Fruit fly (Drosophila melanogaster) whole organism, prepupa: ENCODE results near the gene m.

Experiments
- Blimp-1 ChIP-seq: fragments of 200-800 bp; sonication (Bioruptor generic); optimal IDR thresholded peaks from 3 replicates; lab custom pipeline; 2017; ENCODE audit warnings: missing biosample characterization, missing genetic modification characterization, mild to moderate bottlenecking, moderate library complexity, missing genetic modification reagents
- CG10631 ChIP-seq: fragments of 200-800 bp; sonication (Bioruptor generic); optimal IDR thresholded peaks from 2 replicates; lab custom pipeline; 2016; ENCODE audit warnings: missing biosample characterization, missing genetic modification characterization
- CG1621 ChIP-seq: fragments of 200-800 bp; sonication (Bioruptor generic); optimal IDR thresholded peaks from 3 replicates; lab custom pipeline; 2018; ENCODE audit warnings: missing biosample characterization, mild to moderate bottlenecking, missing genetic modification characterization
- CG16779 ChIP-seq: fragments of 200-800 bp; sonication (Bioruptor generic); optimal IDR thresholded peaks from 3 replicates; lab custom pipeline; 2017; ENCODE audit warnings: missing biosample characterization, mild to moderate bottlenecking, missing genetic modification characterization
- CG3032 ChIP-seq: fragments of 200-800 bp; optimal IDR thresholded peaks from 2 replicates; lab custom pipeline; 2019; ENCODE audit warnings: missing biosample characterization, mild to moderate bottlenecking, missing genetic modification characterization, moderate library complexity
- CG34406 ChIP-seq: fragments of 200-800 bp; sonication (Bioruptor generic); optimal IDR thresholded peaks from 3 replicates; lab custom pipeline; 2016; ENCODE audit warnings: missing biosample characterization, missing genetic modification characterization
- CG4318 ChIP-seq: fragments of 200-800 bp; sonication (Bioruptor generic); optimal IDR thresholded peaks from 3 replicates; lab custom pipeline; 2017; ENCODE audit warnings: missing biosample characterization, mild to moderate bottlenecking, missing genetic modification characterization
- CG6163 ChIP-seq: fragments of 200-800 bp; sonication (Bioruptor generic); IDR thresholded peaks from 3 replicates; pipeline ENCODE4 v1.3.6; 2022; ENCODE audit warnings: missing biosample characterization, missing genetic modification characterization
- CG6276 ChIP-seq: fragments of 200-800 bp; sonication (Bioruptor generic); optimal IDR thresholded peaks from 2 replicates; lab custom pipeline; 2017; ENCODE audit warnings: missing biosample characterization, mild to moderate bottlenecking, missing genetic modification characterization
- CG6792 ChIP-seq: fragments of 200-800 bp; sonication (Bioruptor generic); optimal IDR thresholded peaks from 3 replicates; lab custom pipeline; 2016; ENCODE audit warnings: missing biosample characterization, missing genetic modification characterization
- CG6808 ChIP-seq: fragments of 200-800 bp; sonication (Bioruptor generic); optimal IDR thresholded peaks from 3 replicates; lab custom pipeline; 2017; ENCODE audit warnings: missing biosample characterization, missing genetic modification characterization, mild to moderate bottlenecking, moderate library complexity, missing genetic modification reagents
- CG6854 ChIP-seq: fragments of 200-800 bp; sonication (Bioruptor generic); optimal IDR thresholded peaks from 2 replicates; lab custom pipeline; 2017; ENCODE audit warnings: missing biosample characterization, mild to moderate bottlenecking, missing genetic modification characterization
- CG7368 ChIP-seq: fragments of 200-800 bp; sonication (Bioruptor generic); optimal IDR thresholded peaks from 3 replicates; lab custom pipeline; 2016; ENCODE audit warnings: missing biosample characterization, missing genetic modification characterization
- CG8119 ChIP-seq: fragments of 200-800 bp; sonication (Bioruptor generic); IDR thresholded peaks from 3 replicates; pipeline ENCODE4 v1.3.6; 2022; ENCODE audit warnings: missing biosample characterization, missing genetic modification characterization
- CG8319 ChIP-seq: fragments of 200-800 bp; sonication (Bioruptor generic); optimal IDR thresholded peaks from 3 replicates; lab custom pipeline; 2016; ENCODE audit warnings: missing biosample characterization, missing genetic modification characterization
- CG9139 ChIP-seq: fragments of 200-800 bp; sonication (Bioruptor generic); optimal IDR thresholded peaks from 3 replicates; lab custom pipeline; 2017; ENCODE audit warnings: missing biosample characterization, mild to moderate bottlenecking, missing genetic modification characterization
- Eip75B ChIP-seq: fragments of 200-800 bp; sonication (Bioruptor generic); optimal IDR thresholded peaks from 3 replicates; lab custom pipeline; 2016; ENCODE audit warnings: missing biosample characterization, missing genetic modification characterization
- Eip78C ChIP-seq: fragments of 200-800 bp; sonication (Bioruptor generic); peaks from one replicate; lab custom pipeline; 2016; ENCODE audit warnings: missing biosample characterization, missing genetic modification characterization
- Eip93F ChIP-seq: fragments of 200-800 bp; sonication (Bioruptor generic); optimal IDR thresholded peaks from 2 replicates; lab custom pipeline; 2016; ENCODE audit warnings: missing biosample characterization, mild to moderate bottlenecking, missing genetic modification characterization
- Ets21C ChIP-seq: fragments of 200-800 bp; sonication (Bioruptor generic); optimal IDR thresholded peaks from 3 replicates; lab custom pipeline; 2016; ENCODE audit warnings: missing biosample characterization, missing genetic modification characterization
- Gug ChIP-seq: fragments of 200-800 bp; sonication (Bioruptor generic); IDR thresholded peaks from 2 replicates; pipeline ENCODE4 v1.3.6; 2022; ENCODE audit warnings: missing biosample characterization, missing genetic modification characterization
- Hr39 ChIP-seq: fragments of 200-800 bp; sonication (Bioruptor generic); optimal IDR thresholded peaks from 2 replicates; lab custom pipeline; 2016; ENCODE audit warnings: missing biosample characterization, missing genetic modification characterization
- Hr4 ChIP-seq: fragments of 200-800 bp; sonication (Bioruptor generic); optimal IDR thresholded peaks from 3 replicates; lab custom pipeline; 2016; ENCODE audit warnings: missing biosample characterization, missing genetic modification characterization
- Met ChIP-seq: fragments of 200-800 bp; sonication (Bioruptor generic); optimal IDR thresholded peaks from 3 replicates; lab custom pipeline; 2016; ENCODE audit warnings: missing biosample characterization, missing genetic modification characterization
- OdsH ChIP-seq: fragments of 200-800 bp; sonication (Bioruptor generic); optimal IDR thresholded peaks from 3 replicates; lab custom pipeline; 2016; ENCODE audit warnings: missing biosample characterization, missing genetic modification characterization
- Smox ChIP-seq: fragments of 200-800 bp; sonication (Bioruptor generic); optimal IDR thresholded peaks from 3 replicates; lab custom pipeline; 2016; ENCODE audit warnings: missing biosample characterization, missing genetic modification characterization
- Sox14 ChIP-seq: fragments of 200-800 bp; sonication (Bioruptor generic); optimal IDR thresholded peaks from 3 replicates; lab custom pipeline; 2016; ENCODE audit warnings: missing biosample characterization, missing genetic modification characterization
- Sox15 ChIP-seq: fragments of 200-800 bp; sonication (Bioruptor generic); optimal IDR thresholded peaks from 3 replicates; lab custom pipeline; 2016; ENCODE audit warnings: missing biosample characterization, missing genetic modification characterization
- achi ChIP-seq: fragments of 200-800 bp; sonication (Bioruptor generic); optimal IDR thresholded peaks from 3 replicates; lab custom pipeline; 2016; ENCODE audit warnings: missing biosample characterization, missing genetic modification characterization
- cyc ChIP-seq: fragments of 200-800 bp; sonication (Bioruptor generic); optimal IDR thresholded peaks from 3 replicates; lab custom pipeline; 2016; ENCODE audit warnings: missing biosample characterization, missing genetic modification characterization
- dac ChIP-seq: fragments of 200-800 bp; sonication (Bioruptor generic); optimal IDR thresholded peaks from 2 replicates; lab custom pipeline; 2017; ENCODE audit warnings: missing biosample characterization, mild to moderate bottlenecking, missing genetic modification characterization
- dsx ChIP-seq: fragments of 200-800 bp; optimal IDR thresholded peaks from 3 replicates; lab custom pipeline; 2019; ENCODE audit warnings: missing biosample characterization, mild to moderate bottlenecking, missing genetic modification characterization, moderate library complexity; ENCODE audit not compliant: poor library complexity, severe bottlenecking
- eg ChIP-seq: fragments of 200-800 bp; sonication (Bioruptor generic); IDR thresholded peaks from 3 replicates; pipeline ENCODE4 v1.3.6; 2022; ENCODE audit warnings: missing biosample characterization, missing genetic modification characterization
- esn ChIP-seq: fragments of 200-800 bp; sonication (Bioruptor generic); optimal IDR thresholded peaks from 2 replicates; lab custom pipeline; 2016; ENCODE audit warnings: missing biosample characterization, mild to moderate bottlenecking, missing genetic modification characterization, moderate library complexity
- fd59A ChIP-seq: fragments of 200-800 bp; sonication (Bioruptor generic); optimal IDR thresholded peaks from 2 replicates; lab custom pipeline; 2017; ENCODE audit warnings: missing biosample characterization, mild to moderate bottlenecking, missing genetic modification characterization, missing genetic modification reagents
- fkh ChIP-seq: fragments of 200-800 bp; sonication (Bioruptor generic); optimal IDR thresholded peaks from 3 replicates; lab custom pipeline; 2017; ENCODE audit warnings: missing biosample characterization, mild to moderate bottlenecking, missing genetic modification characterization, moderate library complexity
- lz ChIP-seq: fragments of 200-800 bp; sonication (Bioruptor generic); optimal IDR thresholded peaks from 3 replicates; lab custom pipeline; 2016; ENCODE audit warnings: missing biosample characterization, missing genetic modification characterization
- net ChIP-seq: fragments of 200-800 bp; sonication (Bioruptor generic); optimal IDR thresholded peaks from 3 replicates; lab custom pipeline; 2016; ENCODE audit warnings: missing biosample characterization, missing genetic modification characterization
- spab ChIP-seq: fragments of 200-800 bp; sonication (Bioruptor generic); optimal IDR thresholded peaks from 2 replicates; lab custom pipeline; 2017; ENCODE audit warnings: missing biosample characterization, mild to moderate bottlenecking, missing genetic modification characterization, missing genetic modification reagents
- ss ChIP-seq, 2 experiments: fragments of 200-800 bp; sonication (Bioruptor generic); optimal IDR thresholded peaks; 2 replicates in 1 of 2; 3 replicates in 1 of 2; lab custom pipeline; 2017 to 2018; ENCODE audit warnings: mild to moderate bottlenecking in 2 of 2, missing biosample characterization in 2 of 2, missing genetic modification characterization in 2 of 2, moderate library complexity in 1 of 2
- vri ChIP-seq: fragments of 200-800 bp; sonication (Bioruptor generic); optimal IDR thresholded peaks from 3 replicates; lab custom pipeline; 2016; ENCODE audit warnings: missing biosample characterization, mild to moderate bottlenecking, missing genetic modification characterization

Gene m

DNA sequence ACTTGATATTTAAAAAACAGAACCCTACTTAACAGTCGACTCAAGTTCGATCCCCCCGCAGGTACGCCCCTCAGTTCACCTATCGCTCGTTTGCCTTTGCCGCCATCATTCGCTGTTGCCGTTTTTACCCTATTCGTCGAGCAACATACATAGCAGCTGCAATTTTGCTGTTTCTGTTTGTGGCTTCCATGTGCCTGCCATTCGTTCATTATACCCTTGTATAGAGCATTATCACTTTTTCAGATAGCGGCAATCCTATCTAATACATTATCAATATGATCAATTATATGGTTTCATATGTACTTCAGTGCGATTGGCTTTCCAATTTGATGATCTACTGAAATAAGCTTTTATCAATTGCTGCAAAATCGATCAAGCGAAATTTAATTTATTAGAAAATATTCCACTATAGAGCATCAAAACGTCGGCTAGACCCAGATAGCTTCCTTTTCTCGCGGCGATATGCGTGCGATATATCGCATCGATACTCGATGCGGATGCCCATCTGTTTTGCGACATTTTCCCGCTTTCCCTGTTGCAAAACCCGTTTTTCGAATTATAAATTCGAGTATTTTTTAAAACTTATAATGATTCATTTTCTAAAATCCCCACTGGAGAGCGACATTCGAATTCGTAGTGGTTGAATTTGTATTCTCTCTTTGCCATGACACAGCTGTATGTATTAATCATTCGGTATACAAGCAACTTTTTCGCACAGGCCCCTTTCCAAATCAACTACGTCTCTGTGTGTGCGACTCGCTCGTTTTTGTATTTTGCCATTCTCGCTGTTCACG, 37.9 kb upstream of the m start (continued):
- TF ChIP-seq CG9139 (peak; percentile 84), spab (GFP tag; lab: Kevin White, UChicago) (peak; percentile 86), lz (GFP tag; lab: Kevin White, UChicago) (peak; percentile 90), OdsH (GFP tag; lab: Kevin White, UChicago) (peak; percentile 92), CG8119 (GFP tag; lab: Robert Waterston, UW) (peak; percentile 93), CG34406 (GFP tag; lab: Kevin White, UChicago) (peak; percentile 92), CG6276 (GFP tag; lab: Kevin White, UChicago) (peak; percentile 93), CG4318 (GFP tag; lab: Kevin White, UChicago) (peak; percentile 83), eg (GFP tag; lab: Robert Waterston, UW) (peak; percentile 77), Smox (GFP tag; lab: Kevin White, UChicago) (peak; percentile 89), Eip93F (GFP tag; lab: Kevin White, UChicago) (peak; percentile 77), CG1621 (tag; lab: Kevin White, UChicago) (peak; percentile 80), Blimp-1 (GFP tag; lab: Kevin White, UChicago) (peak; percentile 75), net (GFP tag; lab: Kevin White, UChicago) (peak; percentile 92), cyc (GFP tag; lab: Kevin White, UChicago) (peak; percentile 90), Gug (GFP tag; lab: Robert Waterston, UW) (peak; percentile 81), Met (peak; percentile 91), fkh (GFP tag; lab: Kevin White, UChicago) (peak; percentile 37), Ets21C (GFP tag; lab: Kevin White, UChicago) (peak; percentile 86), CG6854 (GFP tag; lab: Kevin White, UChicago) (peak; percentile 75), Hr4 (GFP tag; lab: Kevin White, UChicago) (peak; percentile 87), Sox15 (GFP tag; lab: Kevin White, UChicago) (peak; percentile 84)
- TF ChIP-seq, all 60 proteins: peak for 59

DNA sequence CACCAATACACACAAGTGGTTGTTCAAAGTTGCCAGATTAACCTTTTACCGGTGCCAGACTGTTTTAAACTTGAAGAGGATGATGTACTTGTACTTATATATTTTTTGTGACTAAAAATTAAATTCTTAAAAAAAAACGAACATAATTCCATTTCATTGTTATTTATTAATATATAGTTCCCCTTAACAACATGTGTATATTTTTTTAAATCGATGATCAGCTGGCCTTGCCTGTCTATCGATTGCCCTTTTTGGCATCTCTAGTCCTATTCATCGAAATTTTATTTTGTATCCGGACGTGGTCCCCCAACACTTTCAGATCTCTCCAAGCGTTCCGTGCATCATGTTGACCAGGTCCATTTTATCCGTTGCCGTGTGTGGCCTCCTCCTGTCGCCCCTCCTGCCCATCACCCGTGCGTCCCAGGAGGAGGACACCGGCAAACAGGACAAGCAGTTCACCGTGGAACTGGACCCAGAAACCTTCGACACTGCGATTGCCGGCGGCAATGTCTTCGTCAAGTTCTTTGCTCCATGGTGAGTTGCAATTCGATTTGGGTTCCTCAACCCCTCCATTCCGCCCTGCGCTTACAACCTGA, 37.2 kb upstream of the m start, which contains the start of gene prtp:
TSS of gene prtp (plus strand) at position 26 of the 596 bp plus-strand sequence.
- TF ChIP-seq CG1621 (tag; lab: Kevin White, UChicago) = peak; percentile 90
- peak; percentile 80 for TF ChIP-seq Eip93F (GFP tag; lab: Kevin White, UChicago)
- TF ChIP-seq Hr39 (GFP tag; lab: Kevin White, UChicago) = no peak
- TF ChIP-seq Eip78C (GFP tag; lab: Kevin White, UChicago) = peak; percentile 57

DNA sequence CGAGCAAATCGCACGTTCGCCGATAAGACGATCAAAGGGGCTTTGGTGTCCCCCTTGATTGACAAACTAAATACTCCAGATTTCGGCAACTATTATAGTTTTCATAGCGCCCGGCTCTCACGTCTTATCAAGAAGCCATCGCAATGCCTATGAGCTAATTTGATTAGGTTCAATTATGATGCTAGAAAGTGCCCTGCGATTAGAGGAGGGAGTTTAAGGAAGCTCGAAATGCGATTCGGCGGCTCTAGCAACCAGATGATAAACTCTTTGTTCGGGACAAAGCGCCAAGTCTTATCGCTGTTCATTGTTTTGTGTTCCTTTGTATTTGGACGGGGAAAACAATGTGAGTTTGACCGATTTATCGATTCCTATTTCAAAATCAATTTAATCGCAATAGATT, 36.2 kb upstream of the m start:
- TF ChIP-seq Sox14 (GFP tag; lab: Kevin White, UChicago) (peak; percentile 56), Eip78C (GFP tag; lab: Kevin White, UChicago) (peak; percentile 12), vri (GFP tag; lab: Kevin White, UChicago) (peak; percentile 71), dsx (GFP tag; lab: Kevin White, UChicago) (no peak)

DNA sequence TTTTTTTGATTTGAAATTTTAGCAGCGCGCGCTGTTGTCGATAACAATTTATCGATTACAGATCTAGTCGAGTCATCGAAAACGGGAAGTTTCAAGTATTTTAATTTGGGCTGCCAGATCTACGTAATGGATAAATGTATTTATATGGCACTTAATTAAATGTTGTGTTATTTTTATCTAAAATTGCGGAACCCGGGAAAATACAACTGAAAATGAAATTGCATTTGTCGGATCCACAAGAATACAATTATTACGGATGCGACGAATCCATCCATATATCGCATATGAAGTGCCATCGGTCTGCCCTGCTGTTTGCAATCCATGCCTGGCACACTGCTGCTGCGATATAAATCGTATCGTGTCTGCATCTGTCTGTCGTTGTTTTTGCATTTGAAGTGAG, 33.9 kb upstream of the m start, which contains the start of gene Tango10:
TSS of gene Tango10 (plus strand) at position 108 of the 400 bp plus-strand sequence.
- TF ChIP-seq spab (GFP tag; lab: Kevin White, UChicago) = no peak
- peak; percentile 68 for TF ChIP-seq Sox14 (GFP tag; lab: Kevin White, UChicago)
- TF ChIP-seq vri (GFP tag; lab: Kevin White, UChicago) = no peak
- peak; percentile 39; the same call in 1 of the 3 replicates for TF ChIP-seq CG6163 (GFP tag; lab: Robert Waterston, UW)
- TF ChIP-seq Eip78C (GFP tag; lab: Kevin White, UChicago) = peak; percentile 41
- TF ChIP-seq Hr4 (GFP tag; lab: Kevin White, UChicago) = no peak
- TF ChIP-seq Eip75B (GFP tag; lab: Kevin White, UChicago) = peak; percentile 27
- TF ChIP-seq dac (GFP tag; lab: Kevin White, UChicago) = no peak
- no peak for TF ChIP-seq CG16779 (tag; lab: Kevin White, UChicago)
- no peak for TF ChIP-seq CG6854 (GFP tag; lab: Kevin White, UChicago)
- TF ChIP-seq CG10631 = peak; percentile 74
- TF ChIP-seq CG6792 (GFP tag; lab: Kevin White, UChicago) = peak; percentile 19
- peak; percentile 71 for TF ChIP-seq Hr39 (GFP tag; lab: Kevin White, UChicago)
- TF ChIP-seq CG6808 = no peak
- TF ChIP-seq CG8319 (GFP tag; lab: Kevin White, UChicago) = no peak
- peak; percentile 16 for TF ChIP-seq Sox15 (GFP tag; lab: Kevin White, UChicago)
- TF ChIP-seq fd59A (GFP tag; lab: Kevin White, UChicago) = no peak
- peak; percentile 56 for TF ChIP-seq CG7368
- no peak for TF ChIP-seq Eip93F (GFP tag; lab: Kevin White, UChicago)
- peak; percentile 53 for TF ChIP-seq Ets21C (GFP tag; lab: Kevin White, UChicago)
- peak; percentile 43 for TF ChIP-seq achi (GFP tag; lab: Kevin White, UChicago)
- TF ChIP-seq esn = peak; percentile 62
- no peak for TF ChIP-seq ss (GFP tag; optimal IDR thresholded peaks at IDR 0.05; lab: Kevin White, UChicago)
- peak; percentile 34 for TF ChIP-seq CG3032 (tag; lab: Kevin White, UChicago)
